Worm (Caenorhabditis elegans) whole organism, L2 larva: ENCODE measurements around the gene sto-6.

ENCODE experiments used
- F13H6.1 ChIP-seq: sonication (generic microtip); optimal IDR thresholded peaks from 2 replicates; lab custom pipeline; 2016; ENCODE audit warnings: missing genetic modification characterization, missing compliant biosample characterization
- Y55F3AM.14 ChIP-seq: fragments of 200-800 bp; sonication (Bioruptor generic); optimal IDR thresholded peaks from 2 replicates; lab custom pipeline; 2018; ENCODE audit warnings: mild to moderate bottlenecking, missing genetic modification characterization, missing compliant biosample characterization
- ceh-82 ChIP-seq: fragments of 150-350 bp; optimal IDR thresholded peaks from 2 replicates; lab custom pipeline; 2014; ENCODE audit warnings: missing biosample characterization, missing genetic modification characterization
- ztf-1 ChIP-seq: fragments of 200-800 bp; sonication (Bioruptor generic); conservative IDR thresholded peaks from 2 replicates; pipeline ENCODE4 v1.3.6; 2022; ENCODE audit warnings: missing genetic modification characterization, missing compliant biosample characterization

- TF ChIP-seq F13H6.1 (no peak), ztf-1 (no peak), ceh-82 (tag; lab: Kevin White, UChicago) (no peak), Y55F3AM.14 (GFP tag; lab: Kevin White, UChicago) (no peak)
These were observed 35.3 kb upstream of the sto-6 start for ce11 chrX:11596876-11597275.
